Worm (Caenorhabditis elegans): Measurements from ENCODE around the gene Y51H7C.10.

DNA sequence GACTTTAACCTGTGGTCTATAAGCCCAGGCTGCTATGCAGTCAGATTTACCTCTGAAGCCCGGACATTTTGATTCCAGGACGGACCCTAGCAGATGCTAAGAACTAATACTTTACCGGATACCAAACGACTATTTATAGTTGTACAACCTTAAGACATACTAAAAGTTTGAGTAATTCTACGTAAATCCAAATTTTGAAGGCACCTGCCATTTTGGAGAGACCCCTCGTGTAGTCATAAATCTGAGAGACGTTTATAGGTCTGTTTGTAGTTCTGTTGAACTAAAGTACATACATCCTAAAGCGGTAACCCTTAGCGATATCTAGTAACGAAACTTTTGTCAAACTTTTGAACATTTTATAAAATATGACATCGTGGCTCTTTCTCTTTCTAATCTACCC, 25.2 kb downstream of the Y51H7C.10 start, which contains the start of gene F54D12.2:
- TF ChIP-seq ceh-24 (tag; optimal IDR thresholded peaks at IDR 0.05) (no peak), ref-2 (tag; optimal IDR thresholded peaks at IDR 0.05) (no peak), lin-11 (tag; optimal IDR thresholded peaks at IDR 0.05) (no peak), ceh-9 (tag; optimal IDR thresholded peaks at IDR 0.05) (no peak), fkh-10 (GFP tag; optimal IDR thresholded peaks at IDR 0.05) (no peak), hlh-30 (tag; optimal IDR thresholded peaks at IDR 0.05; ENCODE audit: insufficient read depth) (no peak), lim-6 (tag; optimal IDR thresholded peaks at IDR 0.05) (no peak), K09A11.1 (tag; optimal IDR thresholded peaks at IDR 0.05; ENCODE audit: insufficient read depth) (no peak), ama-1 (optimal IDR thresholded peaks at IDR 0.05) (no peak), dve-1 (tag; optimal IDR thresholded peaks at IDR 0.05) (no peak), ceh-48 (tag; optimal IDR thresholded peaks at IDR 0.05) (no peak), tbx-7 (tag; optimal IDR thresholded peaks at IDR 0.05) (no peak), elt-2 (tag; optimal IDR thresholded peaks at IDR 0.05) (no peak)

Data from whole organism, late embryonic.